Worm (Caenorhabditis elegans) whole organism, mixed stage, embryonic: ENCODE results near the gene E04F6.4.

Source experiments
- M03D4.4 ChIP-seq: sonication (generic microtip); optimal IDR thresholded peaks from 2 replicates; lab custom pipeline; 2017; ENCODE audit warnings: mild to moderate bottlenecking, missing genetic modification characterization, missing compliant biosample characterization
- bed-3 ChIP-seq: fragments of 200-800 bp; sonication (Bioruptor generic); optimal IDR thresholded peaks from 3 replicates; lab custom pipeline; 2018; ENCODE audit warnings: mild to moderate bottlenecking, missing genetic modification characterization, moderate library complexity, missing compliant biosample characterization
- ceh-39 ChIP-seq: fragments of 150-350 bp; optimal IDR thresholded peaks from 2 replicates; lab custom pipeline; 2014; ENCODE audit warnings: missing biosample characterization, missing genetic modification characterization
- ceh-43 ChIP-seq: fragments of 200-800 bp; sonication (Bioruptor generic); optimal IDR thresholded peaks from 2 replicates; lab custom pipeline; 2018; ENCODE audit warnings: mild to moderate bottlenecking, missing genetic modification characterization, moderate library complexity, missing compliant biosample characterization
- ceh-83 ChIP-seq: fragments of 200-800 bp; sonication (Bioruptor generic); optimal IDR thresholded peaks from 2 replicates; lab custom pipeline; 2018; ENCODE audit warnings: mild to moderate bottlenecking, missing genetic modification characterization, missing compliant biosample characterization
- ces-1 ChIP-seq: fragments of 150-350 bp; optimal IDR thresholded peaks from 2 replicates; lab custom pipeline; 2014; ENCODE audit warnings: missing biosample characterization, missing genetic modification reagents, missing genetic modification characterization
- cnd-1 ChIP-seq: fragments of 200-800 bp; sonication (Bioruptor generic); optimal IDR thresholded peaks from 2 replicates; lab custom pipeline; 2018; ENCODE audit warnings: mild to moderate bottlenecking, missing genetic modification characterization, missing compliant biosample characterization
- drap-1 ChIP-seq: fragments of 200-800 bp; sonication (Bioruptor generic); optimal IDR thresholded peaks from 3 replicates; lab custom pipeline; 2018; ENCODE audit warnings: mild to moderate bottlenecking, missing genetic modification characterization, missing compliant biosample characterization
- elt-1 ChIP-seq: sonication (generic microtip); optimal IDR thresholded peaks from 2 replicates; lab custom pipeline; 2017; ENCODE audit warnings: missing genetic modification characterization, mild to moderate bottlenecking, missing compliant biosample characterization, antibody characterized with exemption, moderate library complexity, borderline replicate concordance; ENCODE audit not compliant: insufficient read depth
- elt-3 ChIP-seq: fragments of 150-350 bp; optimal IDR thresholded peaks from 2 replicates; lab custom pipeline; 2014; ENCODE audit warnings: missing biosample characterization, missing genetic modification characterization
- flh-1 ChIP-seq: fragments of 200-800 bp; sonication (Bioruptor generic); optimal IDR thresholded peaks from 2 replicates; lab custom pipeline; 2018; ENCODE audit warnings: mild to moderate bottlenecking, missing genetic modification characterization, moderate library complexity, missing compliant biosample characterization
- ham-2 ChIP-seq: fragments of 200-800 bp; sonication (Bioruptor generic); optimal IDR thresholded peaks from 2 replicates; lab custom pipeline; 2018; ENCODE audit warnings: mild to moderate bottlenecking, missing genetic modification characterization, missing compliant biosample characterization
- hlh-1 ChIP-seq: fragments of 150-350 bp; optimal IDR thresholded peaks from 2 replicates; lab custom pipeline; 2014; ENCODE audit warnings: missing biosample characterization, missing genetic modification reagents, missing genetic modification characterization
- lin-13 ChIP-seq: fragments of 150-350 bp; optimal IDR thresholded peaks from 2 replicates; lab custom pipeline; 2014; ENCODE audit warnings: missing biosample characterization, missing genetic modification characterization
- lin-32 ChIP-seq: fragments of 200-800 bp; sonication (Bioruptor generic); optimal IDR thresholded peaks from 2 replicates; lab custom pipeline; 2018; ENCODE audit warnings: mild to moderate bottlenecking, missing genetic modification characterization, missing compliant biosample characterization
- lsy-2 ChIP-seq: fragments of 150-350 bp; optimal IDR thresholded peaks from 2 replicates; lab custom pipeline; 2014; ENCODE audit warnings: missing biosample characterization, missing genetic modification characterization
- mep-1 ChIP-seq: fragments of 150-350 bp; optimal IDR thresholded peaks from 2 replicates; lab custom pipeline; 2017; ENCODE audit warnings: missing biosample characterization, missing genetic modification reagents, missing genetic modification characterization, inconsistent platforms
- mls-2 ChIP-seq: sonication (generic microtip); optimal IDR thresholded peaks from 2 replicates; lab custom pipeline; 2016; ENCODE audit warnings: mild to moderate bottlenecking, missing genetic modification characterization, moderate library complexity, missing compliant biosample characterization
- nhr-12 ChIP-seq: fragments of 150-350 bp; optimal IDR thresholded peaks from 2 replicates; lab custom pipeline; 2014; ENCODE audit warnings: missing biosample characterization, missing genetic modification characterization
- nhr-2 ChIP-seq: fragments of 150-350 bp; optimal IDR thresholded peaks from 2 replicates; lab custom pipeline; 2014; ENCODE audit warnings: missing biosample characterization, missing genetic modification characterization
- nhr-237 ChIP-seq: fragments of 150-350 bp; optimal IDR thresholded peaks from 2 replicates; lab custom pipeline; 2014; ENCODE audit warnings: missing biosample characterization, missing genetic modification characterization
- nhr-28 ChIP-seq: fragments of 150-350 bp; optimal IDR thresholded peaks from 2 replicates; lab custom pipeline; 2014; ENCODE audit warnings: missing biosample characterization, missing genetic modification characterization
- pha-4 ChIP-seq: fragments of 150-350 bp; optimal IDR thresholded peaks from 2 replicates; lab custom pipeline; 2018; ENCODE audit warnings: missing biosample characterization, missing genetic modification reagents, missing genetic modification characterization
- sem-2 ChIP-seq: fragments of 200-800 bp; sonication (Bioruptor generic); optimal IDR thresholded peaks from 2 replicates; lab custom pipeline; 2018; ENCODE audit warnings: mild to moderate bottlenecking, missing genetic modification characterization, missing compliant biosample characterization
- snpc-4 ChIP-seq: fragments of 150-350 bp; optimal IDR thresholded peaks from 2 replicates; lab custom pipeline; 2014; ENCODE audit warnings: missing biosample characterization, missing genetic modification characterization
- sptf-1 ChIP-seq: sonication (generic microtip); optimal IDR thresholded peaks from 2 replicates; lab custom pipeline; 2017; ENCODE audit warnings: mild to moderate bottlenecking, missing genetic modification characterization, moderate library complexity, missing compliant biosample characterization
- tbx-8 ChIP-seq: fragments of 200-800 bp; sonication (Bioruptor generic); optimal IDR thresholded peaks from 2 replicates; lab custom pipeline; 2018; ENCODE audit warnings: mild to moderate bottlenecking, missing genetic modification characterization, moderate library complexity, missing compliant biosample characterization
- unc-120 ChIP-seq: sonication (generic microtip); optimal IDR thresholded peaks from 2 replicates; lab custom pipeline; 2017; ENCODE audit warnings: missing genetic modification characterization, missing compliant biosample characterization; ENCODE audit not compliant: poor library complexity, severe bottlenecking
- unc-39 ChIP-seq: fragments of 150-350 bp; optimal IDR thresholded peaks from 2 replicates; lab custom pipeline; 2014; ENCODE audit warnings: missing biosample characterization, missing genetic modification characterization
- unc-62 ChIP-seq: fragments of 150-350 bp; optimal IDR thresholded peaks from 2 replicates; lab custom pipeline; 2014; ENCODE audit warnings: missing biosample characterization, missing genetic modification reagents, missing genetic modification characterization
- zip-8 ChIP-seq: fragments of 150-350 bp; optimal IDR thresholded peaks from 2 replicates; lab custom pipeline; 2014; ENCODE audit warnings: missing biosample characterization, missing genetic modification characterization
- ztf-11 ChIP-seq: fragments of 150-350 bp; optimal IDR thresholded peaks from 2 replicates; lab custom pipeline; 2014; ENCODE audit warnings: missing biosample characterization, missing genetic modification characterization

Gene E04F6.4

ce11 chrII:7212059-7212458 lies 22.8 kb downstream of the E04F6.4 start, which contains the start of gene E04F6.9:
TSS of gene E04F6.9 (minus strand) at chrII:7212159.
- TF ChIP-seq lin-32 (GFP tag; lab: Kevin White, UChicago), result no peak
- no peak for TF ChIP-seq hlh-1
- TF ChIP-seq sem-2 (GFP tag; lab: Kevin White, UChicago), result no peak
- TF ChIP-seq mls-2 (tag; lab: Kevin White, UChicago), result no peak
- TF ChIP-seq ceh-83, result no peak
- TF ChIP-seq pha-4, result no peak
- no peak for TF ChIP-seq lin-13 (tag; lab: Kevin White, UChicago)
- no peak for TF ChIP-seq unc-39 (tag; lab: Kevin White, UChicago)
- no peak for TF ChIP-seq mep-1 (tag; lab: Kevin White, UChicago)
- no peak for TF ChIP-seq snpc-4
- TF ChIP-seq ces-1, result no peak
- TF ChIP-seq M03D4.4 (tag; lab: Kevin White, UChicago), result no peak
- TF ChIP-seq cnd-1 (tag; lab: Kevin White, UChicago), result no peak
- TF ChIP-seq tbx-8 (GFP tag; lab: Kevin White, UChicago), result no peak
- TF ChIP-seq, all 35 proteins: peak for 0

- no peak for TF ChIP-seq mls-2 (tag; lab: Kevin White, UChicago)
- no peak for TF ChIP-seq ceh-83
- TF ChIP-seq flh-1 (GFP tag; lab: Kevin White, UChicago), result no peak
- no peak for TF ChIP-seq nhr-12 (tag; lab: Kevin White, UChicago)
- no peak for TF ChIP-seq ham-2 (GFP tag; lab: Kevin White, UChicago)
- no peak for TF ChIP-seq unc-39 (tag; lab: Kevin White, UChicago)
- no peak for TF ChIP-seq lsy-2 (tag; lab: Kevin White, UChicago)
- TF ChIP-seq mep-1 (tag; lab: Kevin White, UChicago), result no peak
- no peak for TF ChIP-seq nhr-2 (tag; lab: Kevin White, UChicago)
- TF ChIP-seq unc-62 (GFP tag; lab: Kevin White, UChicago), result no peak
- TF ChIP-seq lin-32 (GFP tag; lab: Kevin White, UChicago), result no peak
- TF ChIP-seq sptf-1 (tag; lab: Kevin White, UChicago), result no peak
- no peak for TF ChIP-seq ztf-11 (tag; lab: Kevin White, UChicago)
- TF ChIP-seq, all 35 proteins: peak for 0
Measured at ce11 chrII:7217047-7217446, 27.8 kb downstream of the E04F6.4 start, which contains the start of gene E04F6.10. TSS of gene E04F6.10 (minus strand) at chrII:7217147.

- TF ChIP-seq unc-39 (tag; lab: Kevin White, UChicago) (no peak), sem-2 (GFP tag; lab: Kevin White, UChicago) (no peak), elt-3 (tag; lab: Kevin White, UChicago) (no peak), lsy-2 (tag; lab: Kevin White, UChicago) (no peak), nhr-2 (tag; lab: Kevin White, UChicago) (no peak), M03D4.4 (tag; lab: Kevin White, UChicago) (no peak), unc-120 (no peak), sptf-1 (tag; lab: Kevin White, UChicago) (no peak), elt-1 (no peak), nhr-12 (tag; lab: Kevin White, UChicago) (no peak), ztf-11 (tag; lab: Kevin White, UChicago) (no peak), ceh-43 (GFP tag; lab: Kevin White, UChicago) (no peak), tbx-8 (GFP tag; lab: Kevin White, UChicago) (no peak), mls-2 (tag; lab: Kevin White, UChicago) (no peak), nhr-28 (tag; lab: Kevin White, UChicago) (no peak)
Measured at ce11 chrII:7224074-7224473, 34.9 kb downstream of the E04F6.4 start.

ce11 chrII:7225864-7226522 lies 36.8 kb downstream of the E04F6.4 start, which contains the start of gene clh-3:
TSS of gene clh-3 (minus strand) at chrII:7225914.
- TF ChIP-seq zip-8 (no peak), ceh-83 (no peak), tbx-8 (GFP tag; lab: Kevin White, UChicago) (no peak), ceh-39 (tag; lab: Kevin White, UChicago) (no peak), cnd-1 (tag; lab: Kevin White, UChicago) (no peak), pha-4 (no peak), nhr-2 (tag; lab: Kevin White, UChicago) (no peak), lin-13 (tag; lab: Kevin White, UChicago) (no peak), bed-3 (no peak), nhr-237 (tag; lab: Kevin White, UChicago) (no peak), M03D4.4 (tag; lab: Kevin White, UChicago) (no peak), ham-2 (GFP tag; lab: Kevin White, UChicago) (no peak), nhr-12 (tag; lab: Kevin White, UChicago) (no peak), drap-1 (no peak)
- TF ChIP-seq, all 35 proteins: peak for 0
